Worm (Caenorhabditis elegans): ENCODE measurements around the gene prp-19.

The prp-19 gene

ce11 chrIII:5196298-5197045 lies 24.6 kb upstream of the prp-19 start:
- TF ChIP-seq sdc-2 (tag; optimal IDR thresholded peaks at IDR 0.05) (no peak), hlh-15 (tag; optimal IDR thresholded peaks at IDR 0.05) (no peak), elt-2 (tag; optimal IDR thresholded peaks at IDR 0.05) (no peak), ttx-3 (tag; optimal IDR thresholded peaks at IDR 0.05) (no peak), ceh-22 (tag; optimal IDR thresholded peaks at IDR 0.05) (no peak), hlh-13 (GFP tag; optimal IDR thresholded peaks at IDR 0.05) (no peak)

ce11 chrIII:5195690-5196089 lies 23.8 kb upstream of the prp-19 start, which contains the start of gene moc-6:
Gene moc-6 (plus strand): TSS chrIII:5195990.
- TF ChIP-seq Y22D7AL.16 (tag; optimal IDR thresholded peaks at IDR 0.05) = no peak
- no peak for TF ChIP-seq lin-11 (tag; optimal IDR thresholded peaks at IDR 0.05)
- TF ChIP-seq ceh-34 (tag; optimal IDR thresholded peaks at IDR 0.05) = no peak

ce11 chrIII:5193266-5193665 lies 21.4 kb upstream of the prp-19 start:
- TF ChIP-seq hlh-13 (GFP tag; optimal IDR thresholded peaks at IDR 0.05) (no peak), hlh-30 (tag; optimal IDR thresholded peaks at IDR 0.05; ENCODE audit: insufficient read depth) (peak; percentile 18), ceh-22 (tag; optimal IDR thresholded peaks at IDR 0.05) (no peak)

ce11 chrIII:5190671-5191174 lies 18.9 kb upstream of the prp-19 start, which contains the start of gene hira-1:
Gene hira-1 (plus strand): TSS chrIII:5191124.
- peak; percentile 55 for TF ChIP-seq unc-42 (tag; optimal IDR thresholded peaks at IDR 0.05)
- TF ChIP-seq pax-1 (tag; optimal IDR thresholded peaks at IDR 0.05) = no peak
- no peak for TF ChIP-seq zip-5 (tag; optimal IDR thresholded peaks at IDR 0.05)
- TF ChIP-seq ceh-22 (tag; optimal IDR thresholded peaks at IDR 0.05) = no peak
- no peak for TF ChIP-seq ceh-24 (tag; optimal IDR thresholded peaks at IDR 0.05)
- TF ChIP-seq F13H6.1 (tag; optimal IDR thresholded peaks at IDR 0.05) = no peak

- TF ChIP-seq ceh-45 (GFP tag; IDR thresholded peaks at IDR 0.05) (no peak), pag-3 (tag; optimal IDR thresholded peaks at IDR 0.05; ENCODE audit: borderline replicate concordance) (no peak), syd-9 (tag; optimal IDR thresholded peaks at IDR 0.05) (no peak), ceh-2 (tag; optimal IDR thresholded peaks at IDR 0.05) (peak; percentile 20), hlh-6 (tag; optimal IDR thresholded peaks at IDR 0.05) (no peak), C08G9.2 (tag; optimal IDR thresholded peaks at IDR 0.05) (peak; percentile 79), unc-42 (tag; optimal IDR thresholded peaks at IDR 0.05) (no peak), zip-5 (tag; optimal IDR thresholded peaks at IDR 0.05) (peak; percentile 35), T23F11.4 (GFP tag; optimal IDR thresholded peaks at IDR 0.05) (no peak), ceh-22 (tag; optimal IDR thresholded peaks at IDR 0.05) (no peak), ceh-9 (tag; optimal IDR thresholded peaks at IDR 0.05) (no peak), ceh-24 (tag; optimal IDR thresholded peaks at IDR 0.05) (no peak), ceh-18 (tag; optimal IDR thresholded peaks at IDR 0.05) (no peak), pax-1 (tag; optimal IDR thresholded peaks at IDR 0.05) (no peak), ceh-48 (tag; optimal IDR thresholded peaks at IDR 0.05) (no peak), fax-1 (tag; optimal IDR thresholded peaks at IDR 0.05) (no peak), F13H6.1 (tag; optimal IDR thresholded peaks at IDR 0.05) (no peak), ets-4 (tag; optimal IDR thresholded peaks at IDR 0.05) (peak; percentile 91), lin-11 (tag; optimal IDR thresholded peaks at IDR 0.05) (no peak), ttx-3 (tag; optimal IDR thresholded peaks at IDR 0.05) (no peak), ceh-31 (tag; optimal IDR thresholded peaks at IDR 0.05) (peak; percentile 47), elt-4 (tag; optimal IDR thresholded peaks at IDR 0.05) (no peak), eyg-1 (tag; optimal IDR thresholded peaks at IDR 0.05) (no peak), sdc-2 (tag; optimal IDR thresholded peaks at IDR 0.05) (no peak), pha-2 (tag; optimal IDR thresholded peaks at IDR 0.05) (no peak), unc-86 (tag; optimal IDR thresholded peaks at IDR 0.05) (no peak), hlh-8 (tag; optimal IDR thresholded peaks at IDR 0.05) (no peak), ceh-19 (GFP tag; optimal IDR thresholded peaks at IDR 0.05) (no peak), npax-4 (tag; optimal IDR thresholded peaks at IDR 0.05) (no peak), ref-2 (tag; optimal IDR thresholded peaks at IDR 0.05) (peak; percentile 50), lim-6 (tag; optimal IDR thresholded peaks at IDR 0.05) (peak; percentile 21), ceh-14 (tag; optimal IDR thresholded peaks at IDR 0.05) (no peak), tbx-2 (tag; optimal IDR thresholded peaks at IDR 0.05) (no peak), nhr-11 (tag; optimal IDR thresholded peaks at IDR 0.05) (no peak), tbx-7 (tag; optimal IDR thresholded peaks at IDR 0.05) (peak; percentile 25), ceh-34 (tag; optimal IDR thresholded peaks at IDR 0.05) (no peak), che-1 (tag; optimal IDR thresholded peaks at IDR 0.05) (no peak)
Observed at ce11 chrIII:5190179-5190578, 18.3 kb upstream of the prp-19 start.

Measured in whole organism, late embryonic.